Worm (Caenorhabditis elegans): ENCODE data around the gene F17H10.4.

The F17H10.4 gene

ce11 chrX:13106177-13106761, 20.1 kb downstream of the F17H10.4 start (continued):
- TF ChIP-seq jun-1 (tag; optimal IDR thresholded peaks at IDR 0.05) (no peak), daf-19 (GFP tag; conservative IDR thresholded peaks at IDR 0.05) (no peak), dpl-1 (GFP tag; optimal IDR thresholded peaks at IDR 0.05) (no peak), spr-1 (tag; optimal IDR thresholded peaks at IDR 0.05) (no peak), saeg-2 (GFP tag; IDR thresholded peaks at IDR 0.05) (no peak), zag-1 (tag; optimal IDR thresholded peaks at IDR 0.05) (no peak), F44E2.7 (GFP tag; IDR thresholded peaks at IDR 0.05) (no peak), nhr-77 (tag; optimal IDR thresholded peaks at IDR 0.05) (no peak), Y5F2A.4 (GFP tag; optimal IDR thresholded peaks at IDR 0.05) (no peak), lin-39 (tag; optimal IDR thresholded peaks at IDR 0.05) (no peak), lin-1 (GFP tag; IDR thresholded peaks at IDR 0.05) (no peak), mep-1 (tag; optimal IDR thresholded peaks at IDR 0.05) (no peak), sdz-12 (GFP tag; optimal IDR thresholded peaks at IDR 0.05) (no peak), ceh-32 (tag; optimal IDR thresholded peaks at IDR 0.05; ENCODE audit: poor library complexity) (no peak), F26F4.8 (GFP tag; conservative IDR thresholded peaks at IDR 0.05) (no peak), cey-2 (tag; optimal IDR thresholded peaks at IDR 0.05; ENCODE audit: borderline replicate concordance, insufficient read depth) (no peak), dve-1 (tag; optimal IDR thresholded peaks at IDR 0.05; ENCODE audit: insufficient read depth) (peak; percentile 37), spr-3 (GFP tag; optimal IDR thresholded peaks at IDR 0.05) (no peak), ceh-44 (GFP tag; IDR thresholded peaks at IDR 0.05) (no peak), lim-7 (GFP tag; IDR thresholded peaks at IDR 0.05) (no peak), zfp-3 (GFP tag; conservative IDR thresholded peaks at IDR 0.05) (no peak), lir-3 (tag; optimal IDR thresholded peaks at IDR 0.05) (no peak), ztf-7 (tag; optimal IDR thresholded peaks at IDR 0.05) (no peak), F10B5.3 (tag; optimal IDR thresholded peaks at IDR 0.05) (no peak), F37D6.2 (tag; optimal IDR thresholded peaks at IDR 0.05) (no peak), D1046.2 (GFP tag; IDR thresholded peaks at IDR 0.05) (no peak), ces-1 (GFP tag; optimal IDR thresholded peaks at IDR 0.05) (no peak), unc-39 (tag; optimal IDR thresholded peaks at IDR 0.05) (no peak), egl-27 (tag; optimal IDR thresholded peaks at IDR 0.05) (no peak), rbr-2 (tag; optimal IDR thresholded peaks at IDR 0.05) (no peak), aly-2 (tag; optimal IDR thresholded peaks at IDR 0.05) (no peak), pha-4 (GFP tag; IDR thresholded peaks at IDR 0.05) (no peak), pha-4 (tag; optimal IDR thresholded peaks at IDR 0.05) (no peak), nhr-25 (tag; optimal IDR thresholded peaks at IDR 0.05; ENCODE audit: borderline replicate concordance, insufficient read depth) (no peak), arid-1 (GFP tag; conservative IDR thresholded peaks at IDR 0.05) (no peak), ztf-11 (tag; optimal IDR thresholded peaks at IDR 0.05) (no peak), ceh-28 (tag; optimal IDR thresholded peaks at IDR 0.05) (no peak), hif-1 (tag; optimal IDR thresholded peaks at IDR 0.05) (peak in 1 of 2 experiments; percentile 76), Y105C5A.15 (GFP tag; IDR thresholded peaks at IDR 0.05) (no peak), nhr-11 (tag; optimal IDR thresholded peaks at IDR 0.05) (peak; percentile 49), T26A8.4 (GFP tag; IDR thresholded peaks at IDR 0.05) (no peak; the same call in 1 of the 2 replicates), nhr-111 (GFP tag; optimal IDR thresholded peaks at IDR 0.05) (no peak), ctbp-1 (GFP tag; IDR thresholded peaks at IDR 0.05) (no peak), tra-1 (GFP tag; IDR thresholded peaks at IDR 0.05) (peak; percentile 31; the same call in 1 of the 2 replicates), nhr-10 (tag; optimal IDR thresholded peaks at IDR 0.05) (peak; percentile 43), Y75B8A.6 (GFP tag; IDR thresholded peaks at IDR 0.05) (no peak), T20F7.1 (GFP tag; optimal IDR thresholded peaks at IDR 0.05) (no peak), nhr-41 (GFP tag; IDR thresholded peaks at IDR 0.05) (no peak), nhr-76 (tag; optimal IDR thresholded peaks at IDR 0.05) (no peak), lsy-2 (tag; optimal IDR thresholded peaks at IDR 0.05) (peak in 1 of 2 experiments; percentile 23)

Measured in whole organism, L4 larva.